Worm (Caenorhabditis elegans) whole organism, L2 larva: ENCODE measurements around the gene F54F12.1.

ENCODE experiments used
- C34F6.9 ChIP-seq: fragments of 150-350 bp; optimal IDR thresholded peaks from 2 replicates; lab custom pipeline; 2014; ENCODE audit warnings: missing biosample characterization, missing genetic modification characterization
- F13H6.1 ChIP-seq: sonication (generic microtip); optimal IDR thresholded peaks from 2 replicates; lab custom pipeline; 2016; ENCODE audit warnings: missing genetic modification characterization, missing compliant biosample characterization
- R02D3.7 ChIP-seq: fragments of 150-350 bp; optimal IDR thresholded peaks from 2 replicates; lab custom pipeline; 2014; ENCODE audit warnings: missing biosample characterization, missing genetic modification characterization
- Y55F3AM.14 ChIP-seq: fragments of 200-800 bp; sonication (Bioruptor generic); optimal IDR thresholded peaks from 2 replicates; lab custom pipeline; 2018; ENCODE audit warnings: mild to moderate bottlenecking, missing genetic modification characterization, missing compliant biosample characterization
- ZK546.5 ChIP-seq: sonication (generic microtip); optimal IDR thresholded peaks from 2 replicates; lab custom pipeline; 2017; ENCODE audit warnings: missing biosample characterization, missing genetic modification characterization
- alr-1 ChIP-seq: fragments of 150-350 bp; optimal IDR thresholded peaks from 2 replicates; lab custom pipeline; 2014; ENCODE audit warnings: missing biosample characterization, missing genetic modification characterization
- aly-2 ChIP-seq: fragments of 150-350 bp; optimal IDR thresholded peaks from 2 replicates; lab custom pipeline; 2014; ENCODE audit warnings: missing biosample characterization, missing genetic modification characterization
- ama-1 ChIP-seq: fragments of 150-350 bp; optimal IDR thresholded peaks from 2 replicates; lab custom pipeline; 2018; ENCODE audit warnings: inconsistent platforms
- ceh-16 ChIP-seq: fragments of 150-350 bp; optimal IDR thresholded peaks from 2 replicates; lab custom pipeline; 2014; ENCODE audit warnings: missing biosample characterization, missing genetic modification characterization
- ceh-82 ChIP-seq: fragments of 150-350 bp; optimal IDR thresholded peaks from 2 replicates; lab custom pipeline; 2014; ENCODE audit warnings: missing biosample characterization, missing genetic modification characterization
- crh-2 ChIP-seq: sonication (generic microtip); optimal IDR thresholded peaks from 2 replicates; lab custom pipeline; 2017; ENCODE audit warnings: missing biosample characterization, missing genetic modification characterization
- dmd-4 ChIP-seq: sonication (generic microtip); optimal IDR thresholded peaks from 2 replicates; lab custom pipeline; 2017; ENCODE audit warnings: missing biosample characterization, missing genetic modification characterization
- egl-27 ChIP-seq: sonication (generic microtip); optimal IDR thresholded peaks from 3 replicates; lab custom pipeline; 2017; ENCODE audit warnings: missing biosample characterization, missing genetic modification reagents, missing genetic modification characterization
- elt-1 ChIP-seq: fragments of 150-350 bp; optimal IDR thresholded peaks from 2 replicates; lab custom pipeline; 2014; ENCODE audit warnings: missing biosample characterization, missing genetic modification characterization
- elt-3 ChIP-seq: sonication (generic microtip); optimal IDR thresholded peaks from 2 replicates; lab custom pipeline; 2017; ENCODE audit warnings: missing biosample characterization, missing genetic modification characterization
- fos-1 ChIP-seq: fragments of 150-350 bp; optimal IDR thresholded peaks from 2 replicates; lab custom pipeline; 2014; ENCODE audit warnings: missing biosample characterization, missing genetic modification characterization
- gmeb-1 ChIP-seq: fragments of 150-350 bp; optimal IDR thresholded peaks from 2 replicates; lab custom pipeline; 2014; ENCODE audit warnings: missing biosample characterization, missing genetic modification characterization
- lin-11 ChIP-seq: fragments of 150-350 bp; sonication (generic microtip); optimal IDR thresholded peaks from 2 replicates; lab custom pipeline; 2014; ENCODE audit warnings: missing biosample characterization, missing genetic modification characterization, inconsistent platforms, mixed read lengths
- lin-13 ChIP-seq: fragments of 150-350 bp; optimal IDR thresholded peaks from 2 replicates; lab custom pipeline; 2014; ENCODE audit warnings: missing biosample characterization, missing genetic modification reagents, missing genetic modification characterization
- lin-39 ChIP-seq: fragments of 150-350 bp; optimal IDR thresholded peaks from 2 replicates; lab custom pipeline; 2014; ENCODE audit warnings: missing biosample characterization, missing genetic modification reagents, missing genetic modification characterization
- lsy-2 ChIP-seq, 2 experiments: fragments of 150-350 bp in 1 of 2; sonication (generic microtip) in 1 of 2; optimal IDR thresholded peaks; 2 replicates each; lab custom pipeline; 2014 to 2017; ENCODE audit warnings: missing biosample characterization in 2 of 2, missing genetic modification characterization in 2 of 2
- mab-5 ChIP-seq: fragments of 150-350 bp; optimal IDR thresholded peaks from 2 replicates; lab custom pipeline; 2014; ENCODE audit warnings: missing biosample characterization, missing genetic modification characterization
- mbf-1 ChIP-seq: sonication (generic microtip); optimal IDR thresholded peaks from 2 replicates; lab custom pipeline; 2017; ENCODE audit warnings: missing biosample characterization, missing genetic modification characterization
- mdl-1 ChIP-seq, 2 experiments: fragments of 150-350 bp in 1 of 2; sonication (generic microtip) in 1 of 2; optimal IDR thresholded peaks; 2 replicates each; lab custom pipeline; 2017; ENCODE audit warnings: missing biosample characterization in 2 of 2, missing genetic modification characterization in 2 of 2
- nhr-10 ChIP-seq: sonication (generic microtip); optimal IDR thresholded peaks from 2 replicates; lab custom pipeline; 2017; ENCODE audit warnings: missing biosample characterization, missing genetic modification characterization
- nhr-11 ChIP-seq: fragments of 150-350 bp; optimal IDR thresholded peaks from 2 replicates; lab custom pipeline; 2014; ENCODE audit warnings: missing biosample characterization, missing genetic modification characterization
- nhr-12 ChIP-seq: fragments of 150-350 bp; optimal IDR thresholded peaks from 2 replicates; lab custom pipeline; 2014; ENCODE audit warnings: missing biosample characterization, missing genetic modification characterization
- nhr-129 ChIP-seq: fragments of 150-350 bp; optimal IDR thresholded peaks from 2 replicates; lab custom pipeline; 2014; ENCODE audit warnings: missing biosample characterization, missing genetic modification characterization
- nhr-21 ChIP-seq: fragments of 150-350 bp; optimal IDR thresholded peaks from 2 replicates; lab custom pipeline; 2014; ENCODE audit warnings: missing biosample characterization, missing genetic modification characterization
- nhr-23 ChIP-seq: fragments of 150-350 bp; optimal IDR thresholded peaks from 2 replicates; lab custom pipeline; 2014; ENCODE audit warnings: missing biosample characterization, missing genetic modification reagents, missing genetic modification characterization
- nhr-237 ChIP-seq: fragments of 150-350 bp; optimal IDR thresholded peaks from 2 replicates; lab custom pipeline; 2014; ENCODE audit warnings: missing biosample characterization, missing genetic modification characterization
- nhr-25 ChIP-seq: fragments of 150-350 bp; sonication (generic microtip); optimal IDR thresholded peaks from 3 replicates; lab custom pipeline; 2014; ENCODE audit warnings: missing biosample characterization, missing genetic modification characterization
- nhr-6 ChIP-seq: fragments of 150-350 bp; optimal IDR thresholded peaks from 2 replicates; lab custom pipeline; 2014; ENCODE audit warnings: missing biosample characterization, missing genetic modification characterization
- nhr-77 ChIP-seq: fragments of 150-350 bp; optimal IDR thresholded peaks from 2 replicates; lab custom pipeline; 2014; ENCODE audit warnings: missing biosample characterization, missing genetic modification characterization
- peb-1 ChIP-seq: fragments of 150-350 bp; optimal IDR thresholded peaks from 2 replicates; lab custom pipeline; 2014; ENCODE audit warnings: missing biosample characterization, missing genetic modification characterization
- sem-4 ChIP-seq: fragments of 150-350 bp; optimal IDR thresholded peaks from 2 replicates; lab custom pipeline; 2014; ENCODE audit warnings: missing biosample characterization, missing genetic modification reagents, missing genetic modification characterization
- skn-1 ChIP-seq: sonication (generic microtip); optimal IDR thresholded peaks from 2 replicates; lab custom pipeline; 2017; ENCODE audit warnings: missing biosample characterization, missing genetic modification characterization
- sma-3 ChIP-seq: sonication (generic microtip); optimal IDR thresholded peaks from 2 replicates; lab custom pipeline; 2016; ENCODE audit warnings: missing genetic modification reagents, missing genetic modification characterization, missing compliant biosample characterization
- sma-9 ChIP-seq, 2 experiments: fragments of 150-350 bp in 1 of 2; sonication (generic microtip) in 1 of 2; optimal IDR thresholded peaks; 2 replicates each; lab custom pipeline; 2014 to 2016; ENCODE audit warnings: missing genetic modification characterization in 2 of 2, mild to moderate bottlenecking in 1 of 2, missing biosample characterization in 1 of 2, missing compliant biosample characterization in 1 of 2, missing genetic modification reagents in 1 of 2, moderate library complexity in 1 of 2
- unc-39 ChIP-seq: fragments of 150-350 bp; optimal IDR thresholded peaks from 2 replicates; lab custom pipeline; 2014; ENCODE audit warnings: missing biosample characterization, missing genetic modification characterization
- unc-55 ChIP-seq: fragments of 150-350 bp; sonication (generic microtip); optimal IDR thresholded peaks from 3 replicates; lab custom pipeline; 2014; ENCODE audit warnings: missing biosample characterization, missing genetic modification reagents, missing genetic modification characterization
- unc-62 ChIP-seq: fragments of 150-350 bp; optimal IDR thresholded peaks from 2 replicates; lab custom pipeline; 2014; ENCODE audit warnings: missing biosample characterization, missing genetic modification reagents, missing genetic modification characterization
- ztf-11 ChIP-seq: sonication (generic microtip); optimal IDR thresholded peaks from 2 replicates; lab custom pipeline; 2017; ENCODE audit warnings: missing biosample characterization, missing genetic modification characterization
- ztf-4 ChIP-seq: fragments of 150-350 bp; optimal IDR thresholded peaks from 2 replicates; lab custom pipeline; 2014; ENCODE audit warnings: missing biosample characterization, missing genetic modification characterization

Gene F54F12.1

DNA sequence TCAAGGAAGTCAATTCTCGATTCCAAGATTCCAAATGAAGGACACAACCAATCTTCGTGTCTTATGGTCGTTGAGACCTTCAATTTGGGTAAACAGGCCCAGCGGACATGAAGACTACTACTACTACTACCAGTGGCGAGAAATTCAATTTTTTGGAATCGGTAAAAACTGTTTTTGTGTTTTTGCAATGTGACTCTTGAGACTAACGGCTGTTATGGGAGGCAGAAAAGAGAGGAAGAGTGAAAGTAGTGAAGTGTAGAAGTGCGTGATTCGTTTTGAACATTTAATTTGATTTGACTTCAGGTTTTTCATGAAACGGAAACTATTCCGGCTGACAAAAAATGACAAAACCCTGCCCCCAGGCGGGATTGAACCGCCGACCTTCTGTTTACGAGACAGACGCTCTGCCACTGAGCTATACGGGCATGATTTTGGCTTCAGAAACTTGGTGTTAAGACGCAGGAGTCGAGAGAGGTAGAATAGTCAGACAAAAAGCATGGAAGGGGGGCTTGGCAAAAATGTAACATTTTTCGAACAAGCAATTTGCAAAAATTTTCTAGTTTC lies 39.4 kb downstream of the F54F12.1 start:
- TF ChIP-seq dmd-4 (tag; lab: Kevin White, UChicago) (no peak), sma-9 (GFP tag; optimal IDR thresholded peaks at IDR 0.05; lab: Kevin White, UChicago) (no peak), sma-9 (tag; optimal IDR thresholded peaks at IDR 0.05; lab: Kevin White, UChicago) (no peak), nhr-6 (tag; lab: Kevin White, UChicago) (peak; percentile 15), ceh-16 (tag; lab: Kevin White, UChicago) (no peak), lin-13 (GFP tag; lab: Kevin White, UChicago) (peak; percentile 62), nhr-77 (tag; lab: Kevin White, UChicago) (no peak), elt-1 (no peak), peb-1 (tag; lab: Kevin White, UChicago) (no peak), ztf-4 (tag; lab: Kevin White, UChicago) (no peak), nhr-21 (peak; percentile 41), nhr-25 (tag; lab: Kevin White, UChicago) (peak; percentile 45), Y55F3AM.14 (no peak), nhr-10 (tag; lab: Kevin White, UChicago) (no peak), skn-1 (tag; lab: Kevin White, UChicago) (no peak), ceh-82 (no peak), nhr-23 (tag; lab: Kevin White, UChicago) (no peak), crh-2 (tag; lab: Kevin White, UChicago) (peak; percentile 30), lin-39 (no peak), lin-11 (tag; lab: Kevin White, UChicago) (peak; percentile 21), ZK546.5 (tag; lab: Kevin White, UChicago) (no peak), alr-1 (tag; lab: Kevin White, UChicago) (no peak), nhr-11 (tag; lab: Kevin White, UChicago) (no peak), unc-39 (tag; lab: Kevin White, UChicago) (no peak), gmeb-1 (tag; lab: Kevin White, UChicago) (peak; percentile 52), lsy-2 (tag; optimal IDR thresholded peaks at IDR 0.05; lab: Kevin White, UChicago) (peak; percentile 38 to 48), mab-5 (tag; lab: Kevin White, UChicago) (no peak), sma-3 (GFP tag; lab: Kevin White, UChicago) (no peak), egl-27 (tag; lab: Kevin White, UChicago) (no peak), mdl-1 (tag; optimal IDR thresholded peaks at IDR 0.05; lab: Kevin White, UChicago) (no peak), sem-4 (tag; lab: Kevin White, UChicago) (peak; percentile 63), C34F6.9 (tag; lab: Kevin White, UChicago) (peak; percentile 50), R02D3.7 (tag; lab: Kevin White, UChicago) (no peak), ama-1 (no peak), unc-62 (GFP tag; lab: Kevin White, UChicago) (no peak), nhr-129 (tag; lab: Kevin White, UChicago) (peak; percentile 37), nhr-12 (no peak), aly-2 (tag; lab: Kevin White, UChicago) (no peak), unc-55 (GFP tag; lab: Kevin White, UChicago) (peak; percentile 31), mbf-1 (tag; lab: Kevin White, UChicago) (no peak), F13H6.1 (no peak), nhr-237 (tag; lab: Kevin White, UChicago) (no peak), fos-1 (peak; percentile 43)

DNA sequence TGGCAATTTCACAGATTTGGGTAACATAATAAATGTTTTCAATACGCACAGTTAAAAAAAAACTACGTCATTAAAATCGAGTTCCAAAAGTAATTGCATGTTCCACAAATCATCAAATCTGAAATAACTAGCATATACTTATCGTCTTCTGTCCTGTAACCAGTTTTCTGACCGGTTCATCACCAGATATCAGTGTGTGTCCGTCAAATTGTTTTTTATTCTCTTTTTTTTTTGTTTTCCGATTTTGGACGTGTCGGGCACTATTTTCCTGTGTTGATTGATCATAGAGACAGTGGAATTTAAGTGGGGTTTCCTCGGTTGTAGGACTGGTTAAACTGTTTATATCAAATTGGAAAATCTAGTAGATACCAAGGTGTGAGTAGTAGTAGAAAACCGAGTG lies 41.3 kb downstream of the F54F12.1 start:
- TF ChIP-seq nhr-23 (tag; lab: Kevin White, UChicago) (no peak), nhr-12 (no peak), nhr-77 (tag; lab: Kevin White, UChicago) (no peak), mdl-1 (tag; optimal IDR thresholded peaks at IDR 0.05; lab: Kevin White, UChicago) (no peak), ztf-11 (tag; lab: Kevin White, UChicago) (no peak), lin-39 (no peak), dmd-4 (tag; lab: Kevin White, UChicago) (no peak), lin-13 (GFP tag; lab: Kevin White, UChicago) (no peak), alr-1 (tag; lab: Kevin White, UChicago) (no peak), aly-2 (tag; lab: Kevin White, UChicago) (no peak), ceh-16 (tag; lab: Kevin White, UChicago) (no peak), sma-3 (GFP tag; lab: Kevin White, UChicago) (no peak), Y55F3AM.14 (no peak), ceh-82 (no peak), mbf-1 (tag; lab: Kevin White, UChicago) (no peak), elt-3 (tag; lab: Kevin White, UChicago) (no peak), unc-39 (tag; lab: Kevin White, UChicago) (no peak)
